Worm (Caenorhabditis elegans) whole organism, L4 larva: Measurements from ENCODE around the gene chil-21.

Source experiments
- F26F4.8 ChIP-seq: fragments of 200-800 bp; sonication (Bioruptor generic); conservative IDR thresholded peaks from 2 replicates; pipeline ENCODE4 v1.3.6; 2022; ENCODE audit warnings: missing genetic modification characterization, missing compliant biosample characterization
- F37D6.2 ChIP-seq: sonication (generic microtip); optimal IDR thresholded peaks from 2 replicates; lab custom pipeline; 2016; ENCODE audit warnings: mild to moderate bottlenecking, missing genetic modification characterization, missing compliant biosample characterization
- F49E8.2 ChIP-seq: sonication (generic microtip); optimal IDR thresholded peaks from 2 replicates; lab custom pipeline; 2016; ENCODE audit warnings: missing compliant biosample characterization, mild to moderate bottlenecking, missing genetic modification characterization, borderline replicate concordance
- T26A8.4 ChIP-seq: fragments of 200-800 bp; sonication (Bioruptor generic); IDR thresholded peaks from 2 replicates; pipeline ENCODE4 v1.3.6; 2022; ENCODE audit warnings: missing genetic modification characterization, missing compliant biosample characterization
- Y48G9A.11 ChIP-seq: fragments of 200-800 bp; sonication (Bioruptor generic); IDR thresholded peaks from 2 replicates; pipeline ENCODE4 v1.3.6; 2022; ENCODE audit warnings: missing genetic modification reagents, missing genetic modification characterization, missing compliant biosample characterization
- ZK337.2 ChIP-seq: fragments of 200-800 bp; sonication (Bioruptor generic); IDR thresholded peaks from 2 replicates; pipeline ENCODE4 v1.3.6; 2022; ENCODE audit warnings: missing genetic modification reagents, missing genetic modification characterization, missing compliant biosample characterization
- attf-4 ChIP-seq: sonication (generic microtip); optimal IDR thresholded peaks from 3 replicates; lab custom pipeline; 2017; ENCODE audit warnings: missing biosample characterization, missing genetic modification characterization
- ceh-20 ChIP-seq: fragments of 200-800 bp; sonication (Bioruptor generic); IDR thresholded peaks from 2 replicates; pipeline ENCODE4 v1.3.6; 2022; ENCODE audit warnings: missing genetic modification reagents, missing genetic modification characterization, missing compliant biosample characterization
- ceh-28 ChIP-seq: fragments of 150-350 bp; optimal IDR thresholded peaks from 2 replicates; lab custom pipeline; 2014; ENCODE audit warnings: missing biosample characterization, missing genetic modification reagents, missing genetic modification characterization
- ceh-32 ChIP-seq: sonication (generic microtip); optimal IDR thresholded peaks from 2 replicates; lab custom pipeline; 2016; ENCODE audit warnings: mild to moderate bottlenecking, missing genetic modification characterization, missing compliant biosample characterization; ENCODE audit not compliant: poor library complexity
- ceh-82 ChIP-seq: sonication (generic microtip); optimal IDR thresholded peaks from 2 replicates; lab custom pipeline; 2017; ENCODE audit warnings: missing biosample characterization, missing genetic modification characterization
- ces-1 ChIP-seq: fragments of 150-350 bp; sonication (generic microtip); optimal IDR thresholded peaks from 4 replicates; lab custom pipeline; 2014; ENCODE audit warnings: missing biosample characterization, missing genetic modification reagents, missing genetic modification characterization
- ctbp-1 ChIP-seq: fragments of 200-800 bp; sonication (Bioruptor generic); IDR thresholded peaks from 2 replicates; pipeline ENCODE4 v1.3.6; 2022; ENCODE audit warnings: missing genetic modification reagents, missing genetic modification characterization, missing compliant biosample characterization
- daf-8 ChIP-seq: fragments of 200-800 bp; sonication (Bioruptor generic); IDR thresholded peaks from 2 replicates; pipeline ENCODE4 v1.3.6; 2022; ENCODE audit warnings: missing genetic modification characterization, missing compliant biosample characterization
- dmd-8 ChIP-seq: fragments of 200-800 bp; sonication (Bioruptor generic); IDR thresholded peaks from 2 replicates; pipeline ENCODE4 v1.3.6; 2022; ENCODE audit warnings: missing genetic modification characterization, missing compliant biosample characterization
- dmd-9 ChIP-seq: fragments of 200-800 bp; sonication (Bioruptor generic); IDR thresholded peaks from 2 replicates; pipeline ENCODE4 v1.3.6; 2022; ENCODE audit warnings: missing genetic modification reagents, missing genetic modification characterization, missing compliant biosample characterization
- duxl-1 ChIP-seq: sonication (generic microtip); optimal IDR thresholded peaks from 2 replicates; lab custom pipeline; 2016; ENCODE audit warnings: mild to moderate bottlenecking, missing genetic modification characterization, moderate library complexity, missing compliant biosample characterization; ENCODE audit not compliant: poor library complexity
- egl-27 ChIP-seq: sonication (generic microtip); optimal IDR thresholded peaks from 3 replicates; lab custom pipeline; 2017; ENCODE audit warnings: missing biosample characterization, missing genetic modification reagents, missing genetic modification characterization
- fkh-10 ChIP-seq: fragments of 150-350 bp; optimal IDR thresholded peaks from 2 replicates; lab custom pipeline; 2014; ENCODE audit warnings: missing biosample characterization, missing genetic modification reagents, missing genetic modification characterization
- hlh-11 ChIP-seq: fragments of 200-800 bp; sonication (Bioruptor generic); optimal IDR thresholded peaks from 2 replicates; lab custom pipeline; 2018; ENCODE audit warnings: mild to moderate bottlenecking, missing genetic modification characterization, missing compliant biosample characterization
- hlh-30 ChIP-seq: sonication (generic microtip); optimal IDR thresholded peaks from 2 replicates; lab custom pipeline; 2017; ENCODE audit warnings: antibody characterized with exemption, mild to moderate bottlenecking, missing genetic modification characterization, missing compliant biosample characterization; ENCODE audit not compliant: insufficient read depth
- lin-1 ChIP-seq: fragments of 200-800 bp; sonication (Bioruptor generic); IDR thresholded peaks from 2 replicates; pipeline ENCODE4 v1.3.6; 2022; ENCODE audit warnings: missing genetic modification reagents, missing genetic modification characterization, missing compliant biosample characterization
- lin-29 ChIP-seq: fragments of 200-800 bp; sonication (Bioruptor generic); IDR thresholded peaks from 2 replicates; pipeline ENCODE4 v1.3.6; 2022; ENCODE audit warnings: missing genetic modification reagents, missing genetic modification characterization, missing compliant biosample characterization
- lin-39 ChIP-seq: fragments of 150-350 bp; optimal IDR thresholded peaks from 2 replicates; lab custom pipeline; 2014; ENCODE audit warnings: missing biosample characterization, missing genetic modification reagents, missing genetic modification characterization
- lsy-2 ChIP-seq, 2 experiments: fragments of 150-350 bp in 1 of 2; sonication (generic microtip) in 1 of 2; optimal IDR thresholded peaks; 2 replicates each; lab custom pipeline; 2014 to 2017; ENCODE audit warnings: missing biosample characterization in 2 of 2, missing genetic modification characterization in 2 of 2
- madf-5 ChIP-seq, 2 experiments: fragments of 200-800 bp; sonication (Bioruptor generic); IDR thresholded peaks; 2 replicates each; pipeline ENCODE4 v1.3.6; 2022; ENCODE audit warnings: missing compliant biosample characterization in 2 of 2, missing genetic modification characterization in 2 of 2
- mdl-1 ChIP-seq, 2 experiments: fragments of 150-350 bp in 1 of 2; sonication (generic microtip) in 1 of 2; optimal IDR thresholded peaks; 2 replicates each; lab custom pipeline; 2014 to 2017; ENCODE audit warnings: missing biosample characterization in 2 of 2, missing genetic modification characterization in 2 of 2
- mep-1 ChIP-seq: fragments of 150-350 bp; sonication (generic microtip); optimal IDR thresholded peaks from 3 replicates; lab custom pipeline; 2014; ENCODE audit warnings: missing biosample characterization, missing genetic modification characterization
- nhr-10 ChIP-seq: fragments of 150-350 bp; optimal IDR thresholded peaks from 2 replicates; lab custom pipeline; 2014; ENCODE audit warnings: missing biosample characterization, missing genetic modification characterization
- nhr-11 ChIP-seq: fragments of 150-350 bp; optimal IDR thresholded peaks from 2 replicates; lab custom pipeline; 2014; ENCODE audit warnings: missing biosample characterization, missing genetic modification characterization
- nhr-237 ChIP-seq: sonication (generic microtip); optimal IDR thresholded peaks from 2 replicates; lab custom pipeline; 2017; ENCODE audit warnings: missing biosample characterization, missing genetic modification characterization
- nhr-25 ChIP-seq: sonication (generic microtip); optimal IDR thresholded peaks from 2 replicates; lab custom pipeline; 2017; ENCODE audit warnings: missing genetic modification characterization, mild to moderate bottlenecking, missing compliant biosample characterization, antibody characterized with exemption, moderate library complexity, borderline replicate concordance; ENCODE audit not compliant: insufficient read depth
- nhr-28 ChIP-seq: fragments of 150-350 bp; optimal IDR thresholded peaks from 2 replicates; lab custom pipeline; 2014; ENCODE audit warnings: missing biosample characterization, missing genetic modification characterization
- nhr-42 ChIP-seq: fragments of 200-800 bp; sonication (Bioruptor generic); IDR thresholded peaks from 2 replicates; pipeline ENCODE4 v1.3.6; 2022; ENCODE audit warnings: missing genetic modification characterization, missing compliant biosample characterization
- pha-4 ChIP-seq, 2 experiments: fragments of 150-350 bp in 1 of 2; fragments of 200-800 bp in 1 of 2; sonication (Bioruptor generic) in 1 of 2; IDR thresholded peaks in 1 of 2; optimal IDR thresholded peaks in 1 of 2; 2 replicates each; pipeline versions ENCODE4 v1.3.6 to Lab custom; 2014 to 2022; ENCODE audit warnings: missing genetic modification characterization in 2 of 2, missing genetic modification reagents in 2 of 2, missing biosample characterization in 1 of 2, missing compliant biosample characterization in 1 of 2
- pqm-1 ChIP-seq: sonication (generic microtip); optimal IDR thresholded peaks from 2 replicates; lab custom pipeline; 2017; ENCODE audit warnings: missing biosample characterization, missing genetic modification characterization
- rbr-2 ChIP-seq: sonication (generic microtip); optimal IDR thresholded peaks from 2 replicates; lab custom pipeline; 2016; ENCODE audit warnings: missing genotype, missing genetic modification characterization, missing compliant biosample characterization
- set-16 ChIP-seq: fragments of 200-800 bp; sonication (Bioruptor generic); IDR thresholded peaks from 2 replicates; pipeline ENCODE4 v1.3.6; 2022; ENCODE audit warnings: missing genetic modification reagents, missing genetic modification characterization, missing compliant biosample characterization
- snpc-4 ChIP-seq: fragments of 150-350 bp; optimal IDR thresholded peaks from 2 replicates; lab custom pipeline; 2014; ENCODE audit warnings: missing biosample characterization, missing genetic modification characterization
- tag-97 ChIP-seq: fragments of 200-800 bp; sonication (Bioruptor generic); IDR thresholded peaks from 2 replicates; pipeline ENCODE4 v1.3.6; 2022; ENCODE audit warnings: missing genetic modification characterization, missing compliant biosample characterization
- tra-1 ChIP-seq: fragments of 200-800 bp; sonication (Bioruptor generic); IDR thresholded peaks from 2 replicates; pipeline ENCODE4 v1.3.6; 2022; ENCODE audit warnings: missing genetic modification reagents, missing genetic modification characterization, missing compliant biosample characterization
- unc-39 ChIP-seq: sonication (generic microtip); optimal IDR thresholded peaks from 2 replicates; lab custom pipeline; 2017; ENCODE audit warnings: missing biosample characterization, missing genetic modification characterization
- unc-62 ChIP-seq, 3 experiments: fragments of 150-350 bp in 1 of 3; sonication (generic microtip); optimal IDR thresholded peaks in 2 of 3; peaks in 1 of 3; 1 replicate in 1 of 3; 2 replicates in 2 of 3; lab custom pipeline; 2014 to 2017; ENCODE audit warnings: missing biosample characterization in 3 of 3, missing genetic modification characterization in 3 of 3, missing genetic modification reagents in 3 of 3, missing genotype in 1 of 3
- vab-7 ChIP-seq: fragments of 200-800 bp; sonication (Bioruptor generic); IDR thresholded peaks from 2 replicates; pipeline ENCODE4 v1.3.6; 2022; ENCODE audit warnings: missing genetic modification reagents, missing genetic modification characterization, missing compliant biosample characterization
- zfp-2 ChIP-seq: sonication (generic microtip); optimal IDR thresholded peaks from 2 replicates; lab custom pipeline; 2016; ENCODE audit warnings: mild to moderate bottlenecking, missing genetic modification characterization, missing compliant biosample characterization
- zip-11 ChIP-seq: fragments of 200-800 bp; sonication (Bioruptor generic); IDR thresholded peaks from 2 replicates; pipeline ENCODE4 v1.3.6; 2022; ENCODE audit warnings: missing genetic modification characterization, missing compliant biosample characterization
- ztf-7 ChIP-seq: fragments of 150-350 bp; optimal IDR thresholded peaks from 2 replicates; lab custom pipeline; 2014; ENCODE audit warnings: missing biosample characterization, missing genetic modification characterization

The chil-21 gene

ce11 chrII:9487337-9487950, 25.7 kb upstream of the chil-21 start, which contains the start of gene T19H5.4 (continued):
- no peak for TF ChIP-seq ceh-82 (tag; lab: Kevin White, UChicago)
- no peak for TF ChIP-seq lin-29
- TF ChIP-seq zip-11 (GFP tag; lab: Robert Waterston, UW) = no peak
- TF ChIP-seq egl-27 (tag; lab: Kevin White, UChicago) = no peak
- no peak for TF ChIP-seq fkh-10 (GFP tag; lab: Kevin White, UChicago)
- TF ChIP-seq zfp-2 = no peak
- peak; percentile 78 for TF ChIP-seq nhr-28
- peak; percentile 65; the same call in 1 of the 2 replicates for TF ChIP-seq ceh-20 (GFP tag; lab: Robert Waterston, UW)
- TF ChIP-seq unc-39 (tag; lab: Kevin White, UChicago) = no peak
- TF ChIP-seq ztf-7 (tag; lab: Kevin White, UChicago) = no peak
- no peak for TF ChIP-seq ceh-28 (tag; lab: Kevin White, UChicago)
- TF ChIP-seq madf-5 (GFP tag; IDR thresholded peaks at IDR 0.05; lab: Robert Waterston, UW) = no peak
- peak in 1 of 2 experiments; percentile 3 for TF ChIP-seq lsy-2 (tag; optimal IDR thresholded peaks at IDR 0.05; lab: Kevin White, UChicago)
- peak; percentile 41 for TF ChIP-seq pqm-1 (tag; lab: Kevin White, UChicago)
- TF ChIP-seq ces-1 = no peak
- TF ChIP-seq Y48G9A.11 (GFP tag; lab: Robert Waterston, UW) = no peak
- TF ChIP-seq T26A8.4 (GFP tag; lab: Robert Waterston, UW) = peak; percentile 43; the same call in 1 of the 2 replicates
- 0 out of 2 replicates have a peak, but pooled peaks have one; percentile 37 for TF ChIP-seq vab-7 (GFP tag; lab: Robert Waterston, UW)
- TF ChIP-seq nhr-11 (tag; lab: Kevin White, UChicago) = peak; percentile 48
- TF ChIP-seq, all 104 proteins: peak for 39

- no peak for TF ChIP-seq pha-4 (GFP tag; IDR thresholded peaks at IDR 0.05; lab: Robert Waterston, UW)
- TF ChIP-seq pha-4 (tag; optimal IDR thresholded peaks at IDR 0.05; lab: Kevin White, UChicago) = peak; percentile 38
- TF ChIP-seq dmd-9 (GFP tag; lab: Robert Waterston, UW) = no peak
- TF ChIP-seq dmd-8 (GFP tag; lab: Robert Waterston, UW) = no peak
- no peak for TF ChIP-seq snpc-4 (tag; lab: Kevin White, UChicago)
- no peak for TF ChIP-seq F49E8.2 (tag; lab: Kevin White, UChicago)
- no peak for TF ChIP-seq nhr-237
- TF ChIP-seq nhr-28 = peak; percentile 75
- TF ChIP-seq ZK337.2 (GFP tag; lab: Robert Waterston, UW) = no peak
- TF ChIP-seq lin-1 = no peak
- no peak for TF ChIP-seq ceh-20 (GFP tag; lab: Robert Waterston, UW)
- no peak for TF ChIP-seq mep-1 (tag; lab: Kevin White, UChicago)
- TF ChIP-seq tra-1 (GFP tag; lab: Robert Waterston, UW) = no peak
- no peak for TF ChIP-seq daf-8 (GFP tag; lab: Robert Waterston, UW)
- TF ChIP-seq set-16 (GFP tag; lab: Robert Waterston, UW) = no peak
- no peak for TF ChIP-seq nhr-25 (tag; lab: Kevin White, UChicago)
- no peak for TF ChIP-seq tag-97 (GFP tag; lab: Robert Waterston, UW)
- TF ChIP-seq hlh-11 (tag; lab: Kevin White, UChicago) = peak; percentile 19
- no peak for TF ChIP-seq nhr-42 (GFP tag; lab: Robert Waterston, UW)
- TF ChIP-seq ctbp-1 (GFP tag; lab: Robert Waterston, UW) = no peak
- no peak for TF ChIP-seq egl-27 (tag; lab: Kevin White, UChicago)
- TF ChIP-seq F37D6.2 (tag; lab: Kevin White, UChicago) = no peak
- TF ChIP-seq attf-4 (tag; lab: Kevin White, UChicago) = no peak
- TF ChIP-seq unc-62 (GFP tag; optimal IDR thresholded peaks at IDR 0.05 in 1 of 2; lab: Kevin White, UChicago) = peak in 1 of 2 experiments; percentile 9
- no peak for TF ChIP-seq unc-62 (tag; optimal IDR thresholded peaks at IDR 0.05; lab: Kevin White, UChicago)
- no peak for TF ChIP-seq F26F4.8
- TF ChIP-seq lin-39 (tag; lab: Kevin White, UChicago) = no peak
- TF ChIP-seq ceh-32 (tag; lab: Kevin White, UChicago) = no peak
- no peak for TF ChIP-seq nhr-10 (tag; lab: Kevin White, UChicago)
- no peak for TF ChIP-seq duxl-1 (tag; lab: Kevin White, UChicago)
- no peak for TF ChIP-seq hlh-30
- TF ChIP-seq rbr-2 (tag; lab: Kevin White, UChicago) = no peak
- peak in 1 of 2 experiments; percentile 37 for TF ChIP-seq mdl-1 (tag; optimal IDR thresholded peaks at IDR 0.05; lab: Kevin White, UChicago)
Measured at ce11 chrII:9485081-9485730, 23.4 kb upstream of the chil-21 start.
